Worm (Caenorhabditis elegans): Measurements from ENCODE around the gene unc-33.
A peak's percentile ranks its signal among the peaks of the same experiment; 100 is the strongest.

Gene unc-33

DNA sequence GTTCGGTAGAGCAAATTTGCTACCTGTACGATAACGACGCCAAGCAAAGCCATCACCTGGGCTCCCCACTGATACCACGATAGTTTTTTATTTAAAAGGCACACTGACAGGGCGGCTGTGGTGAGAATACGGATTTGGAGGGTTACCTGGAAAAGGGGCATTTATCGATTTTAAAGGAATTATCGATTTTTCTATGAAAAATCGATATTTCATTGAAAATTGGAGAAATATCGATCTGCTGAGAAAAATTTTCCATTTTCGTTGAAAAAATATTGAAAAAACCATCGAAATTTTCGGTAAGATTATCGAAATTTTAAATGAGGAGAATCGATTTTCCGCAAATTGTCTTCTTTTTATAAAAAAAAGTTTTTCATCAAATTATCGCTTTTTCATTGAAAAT lies 28.4 kb downstream of the unc-33 start:
- TF ChIP-seq hnd-1 (tag; optimal IDR thresholded peaks at IDR 0.05) = no peak
- TF ChIP-seq tbx-11 (GFP tag; IDR thresholded peaks at IDR 0.05) = no peak
- no peak for TF ChIP-seq ceh-36 (tag; optimal IDR thresholded peaks at IDR 0.05)
- no peak for TF ChIP-seq aly-1 (tag; optimal IDR thresholded peaks at IDR 0.05)
- no peak for TF ChIP-seq F13C5.2 (tag; optimal IDR thresholded peaks at IDR 0.05)

DNA sequence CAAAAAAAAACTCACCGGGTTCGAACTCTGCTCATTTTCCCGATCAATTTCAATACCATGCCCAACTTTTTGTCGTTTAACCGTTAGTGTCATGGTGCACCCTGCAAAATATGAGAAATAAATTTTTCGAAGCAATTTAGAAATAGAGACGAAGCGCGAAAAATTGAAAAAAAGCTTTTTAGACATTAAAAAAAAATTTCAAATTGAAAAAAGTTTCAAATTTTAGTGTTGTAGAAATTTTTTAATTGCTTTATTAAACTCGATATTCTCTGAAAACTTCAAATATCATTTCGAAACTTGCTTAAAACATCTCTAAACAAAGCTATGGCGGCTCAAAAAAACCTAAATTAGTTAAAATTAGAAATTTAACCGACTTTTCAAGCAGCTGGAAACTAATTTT lies 30.8 kb downstream of the unc-33 start, which contains the start of gene nstp-6:
Gene nstp-6 (minus strand): TSS at position 101 of the 400 bp plus-strand sequence.
- no peak for TF ChIP-seq hmbx-1 (tag; optimal IDR thresholded peaks at IDR 0.05)
- TF ChIP-seq pes-1 (GFP tag; IDR thresholded peaks at IDR 0.05) = no peak
- no peak for TF ChIP-seq F13C5.2 (tag; optimal IDR thresholded peaks at IDR 0.05)
- TF ChIP-seq flt-1 (GFP tag; IDR thresholded peaks at IDR 0.05) = no peak
- no peak for TF ChIP-seq ceh-36 (tag; optimal IDR thresholded peaks at IDR 0.05)
- no peak for TF ChIP-seq tra-4 (tag; optimal IDR thresholded peaks at IDR 0.05)
- TF ChIP-seq ets-7 (tag; optimal IDR thresholded peaks at IDR 0.05) = no peak
- no peak for TF ChIP-seq aly-1 (tag; optimal IDR thresholded peaks at IDR 0.05)
- no peak for TF ChIP-seq hmg-4 (GFP tag; optimal IDR thresholded peaks at IDR 0.05)
- no peak for TF ChIP-seq tbx-11 (GFP tag; IDR thresholded peaks at IDR 0.05)
- no peak for TF ChIP-seq hnd-1 (tag; optimal IDR thresholded peaks at IDR 0.05)

DNA sequence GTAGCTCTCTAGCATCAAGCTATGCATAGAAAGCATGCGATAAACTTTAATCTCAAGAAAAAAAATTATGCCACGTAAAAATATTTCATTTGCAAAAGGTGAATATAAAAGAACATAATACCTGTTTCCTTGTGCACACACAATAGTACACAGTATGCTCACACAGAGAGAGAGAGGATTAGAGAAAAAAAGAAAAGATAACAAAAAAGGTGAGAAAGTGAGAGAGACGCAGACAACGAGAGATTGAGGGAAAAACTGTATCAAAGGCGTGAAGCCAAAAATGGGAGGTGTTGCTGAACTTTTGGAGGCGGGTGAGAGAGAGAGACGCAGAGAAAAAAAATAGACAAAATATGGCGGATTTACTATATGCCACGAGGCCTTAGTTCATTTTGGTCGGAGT lies 31.6 kb downstream of the unc-33 start:
- TF ChIP-seq aly-1 (tag; optimal IDR thresholded peaks at IDR 0.05) (no peak), hmg-4 (GFP tag; optimal IDR thresholded peaks at IDR 0.05) (no peak), tbx-11 (GFP tag; IDR thresholded peaks at IDR 0.05) (no peak), flt-1 (GFP tag; IDR thresholded peaks at IDR 0.05) (no peak), sea-1 (GFP tag; conservative IDR thresholded peaks at IDR 0.05) (no peak), ceh-13 (GFP tag; optimal IDR thresholded peaks at IDR 0.05) (no peak), pes-1 (GFP tag; IDR thresholded peaks at IDR 0.05) (no peak), F13C5.2 (tag; optimal IDR thresholded peaks at IDR 0.05) (no peak), scrt-1 (GFP tag; IDR thresholded peaks at IDR 0.05) (no peak), hmbx-1 (tag; optimal IDR thresholded peaks at IDR 0.05) (no peak), ets-7 (tag; optimal IDR thresholded peaks at IDR 0.05) (no peak), tra-4 (tag; optimal IDR thresholded peaks at IDR 0.05) (no peak), tbx-37 (GFP tag; conservative IDR thresholded peaks at IDR 0.05) (no peak), hnd-1 (tag; optimal IDR thresholded peaks at IDR 0.05) (no peak), ama-1 (optimal IDR thresholded peaks at IDR 0.05) (no peak), ceh-36 (tag; optimal IDR thresholded peaks at IDR 0.05) (no peak), B0310.2 (tag; optimal IDR thresholded peaks at IDR 0.05) (no peak)

DNA sequence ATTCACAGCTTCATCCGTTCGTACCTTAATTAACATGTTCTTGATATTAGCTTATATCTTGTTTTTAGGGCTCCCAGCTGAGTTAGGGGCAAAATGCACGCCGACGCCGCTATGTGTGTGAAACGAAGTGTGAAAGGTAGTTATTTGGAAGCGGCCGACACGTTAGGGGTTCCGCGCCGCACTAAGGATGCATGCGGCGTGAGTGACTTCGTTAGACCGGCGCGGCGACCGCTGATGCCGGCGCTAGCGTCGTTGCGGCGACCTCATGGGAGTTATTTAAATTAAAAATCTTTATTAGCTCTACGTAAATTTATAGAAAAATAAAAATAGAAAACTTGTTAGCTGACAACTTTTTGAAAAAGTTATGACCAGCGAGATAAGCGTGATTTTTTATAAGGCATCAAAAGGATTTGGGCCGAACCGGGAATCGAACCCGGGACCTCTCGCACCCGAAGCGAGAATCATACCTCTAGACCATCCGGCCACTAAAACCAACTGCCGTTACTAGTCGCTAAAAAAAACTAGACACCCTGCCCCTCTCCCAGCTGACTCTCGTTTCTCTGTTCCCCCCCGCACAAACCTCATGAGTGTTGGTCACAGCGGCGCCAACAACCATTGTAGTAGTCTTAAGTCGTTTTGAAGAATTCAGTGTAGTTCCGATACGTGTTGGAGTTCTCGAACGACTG lies 35.2 kb downstream of the unc-33 start:
- TF ChIP-seq hmg-4 (GFP tag; optimal IDR thresholded peaks at IDR 0.05) = peak; percentile 83
- TF ChIP-seq pes-1 (GFP tag; IDR thresholded peaks at IDR 0.05) = peak; percentile 88
- peak; percentile 43 for TF ChIP-seq hnd-1 (tag; optimal IDR thresholded peaks at IDR 0.05)
- TF ChIP-seq tbx-37 (GFP tag; conservative IDR thresholded peaks at IDR 0.05) = peak; percentile 66; the same call in 1 of the 2 replicates
- peak; percentile 83 for TF ChIP-seq flt-1 (GFP tag; IDR thresholded peaks at IDR 0.05)
- peak; percentile 10 for TF ChIP-seq ceh-13 (GFP tag; optimal IDR thresholded peaks at IDR 0.05)
- TF ChIP-seq aly-1 (tag; optimal IDR thresholded peaks at IDR 0.05) = peak; percentile 71
- peak; percentile 28 for TF ChIP-seq hmbx-1 (tag; optimal IDR thresholded peaks at IDR 0.05)
- peak; percentile 68 for TF ChIP-seq ceh-36 (tag; optimal IDR thresholded peaks at IDR 0.05)
- peak; percentile 12 for TF ChIP-seq F13C5.2 (tag; optimal IDR thresholded peaks at IDR 0.05)
- peak; percentile 68 for TF ChIP-seq tra-4 (tag; optimal IDR thresholded peaks at IDR 0.05)
- no peak for TF ChIP-seq ama-1 (optimal IDR thresholded peaks at IDR 0.05)
- peak; percentile 63 for TF ChIP-seq B0310.2 (tag; optimal IDR thresholded peaks at IDR 0.05)
- peak; percentile 76 for TF ChIP-seq sea-1 (GFP tag; conservative IDR thresholded peaks at IDR 0.05)
- peak; percentile 80 for TF ChIP-seq scrt-1 (GFP tag; IDR thresholded peaks at IDR 0.05)
- TF ChIP-seq ets-7 (tag; optimal IDR thresholded peaks at IDR 0.05) = no peak
- peak; percentile 69 for TF ChIP-seq tbx-11 (GFP tag; IDR thresholded peaks at IDR 0.05)

DNA sequence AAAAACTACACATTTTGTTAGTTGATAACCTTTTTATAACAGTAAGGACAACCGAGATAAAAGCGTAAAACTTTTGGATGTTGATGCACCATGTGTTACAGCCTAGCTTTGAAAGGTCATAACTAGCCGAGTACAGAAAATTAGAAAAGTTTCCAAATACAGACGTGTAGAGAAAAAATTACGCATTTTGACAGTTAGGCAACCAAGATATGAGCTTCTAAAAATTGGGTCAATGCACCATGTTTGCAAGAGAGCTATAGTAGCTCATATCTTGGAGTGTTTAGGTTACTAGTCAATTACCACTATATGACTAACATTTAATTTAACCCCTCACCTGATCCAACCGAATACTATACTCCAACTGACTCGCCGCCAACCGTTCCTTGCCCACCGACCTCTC lies 36.2 kb downstream of the unc-33 start:
- TF ChIP-seq hmg-4 (GFP tag; optimal IDR thresholded peaks at IDR 0.05) (no peak), aly-1 (tag; optimal IDR thresholded peaks at IDR 0.05) (no peak), scrt-1 (GFP tag; IDR thresholded peaks at IDR 0.05) (no peak), tbx-11 (GFP tag; IDR thresholded peaks at IDR 0.05) (no peak), F13C5.2 (tag; optimal IDR thresholded peaks at IDR 0.05) (no peak), flt-1 (GFP tag; IDR thresholded peaks at IDR 0.05) (no peak), pes-1 (GFP tag; IDR thresholded peaks at IDR 0.05) (no peak), B0310.2 (tag; optimal IDR thresholded peaks at IDR 0.05) (no peak), tbx-37 (GFP tag; conservative IDR thresholded peaks at IDR 0.05) (no peak), ceh-13 (GFP tag; optimal IDR thresholded peaks at IDR 0.05) (no peak), hmbx-1 (tag; optimal IDR thresholded peaks at IDR 0.05) (no peak), tra-4 (tag; optimal IDR thresholded peaks at IDR 0.05) (no peak), ceh-36 (tag; optimal IDR thresholded peaks at IDR 0.05) (no peak), sea-1 (GFP tag; conservative IDR thresholded peaks at IDR 0.05) (no peak), ama-1 (optimal IDR thresholded peaks at IDR 0.05) (no peak), hnd-1 (tag; optimal IDR thresholded peaks at IDR 0.05) (no peak), ets-7 (tag; optimal IDR thresholded peaks at IDR 0.05) (no peak)

DNA sequence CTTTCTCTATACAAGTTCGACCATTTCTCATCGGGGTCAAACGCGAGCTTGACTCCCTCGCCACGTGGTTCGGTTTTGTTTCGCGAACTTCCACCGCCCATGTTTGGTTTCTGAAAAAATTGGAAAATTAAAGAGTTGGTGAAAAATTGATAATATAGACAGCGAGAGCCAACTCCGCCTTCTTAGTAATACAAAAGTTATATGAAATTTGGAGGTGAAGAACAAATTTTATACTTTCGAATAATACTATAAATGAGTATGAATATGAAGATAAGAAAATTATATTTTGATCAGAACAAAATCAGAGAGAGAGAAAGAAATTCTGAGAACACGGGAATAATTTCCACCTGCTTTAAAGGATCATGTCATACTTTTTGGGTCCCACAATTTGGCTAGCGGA lies 40.6 kb downstream of the unc-33 start, which contains the start of gene osm-9:
Gene osm-9 (minus strand): TSS at position 101 of the 400 bp plus-strand sequence.
- TF ChIP-seq F13C5.2 (tag; optimal IDR thresholded peaks at IDR 0.05) (no peak), scrt-1 (GFP tag; IDR thresholded peaks at IDR 0.05) (no peak), ama-1 (optimal IDR thresholded peaks at IDR 0.05) (no peak)

DNA sequence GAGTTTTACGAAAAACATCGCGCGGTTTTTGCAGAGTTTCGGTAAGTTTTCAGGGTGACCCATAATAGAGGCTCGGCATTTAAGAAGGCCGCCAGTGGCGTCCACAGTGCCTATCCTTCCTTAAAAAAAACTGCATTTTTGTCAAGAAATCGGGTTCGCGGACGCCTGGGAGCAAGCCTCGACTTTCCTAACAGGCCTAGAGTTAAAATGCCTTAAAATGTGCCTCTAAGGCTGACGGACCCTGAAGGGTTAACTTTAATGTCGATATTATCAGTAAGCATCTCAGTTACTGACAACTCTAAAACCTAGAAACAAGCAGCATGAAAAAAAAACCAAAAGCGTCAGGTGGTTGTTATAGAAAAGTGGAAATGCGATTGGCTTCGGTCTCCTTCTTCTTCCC lies 42.5 kb downstream of the unc-33 start:
- TF ChIP-seq flt-1 (GFP tag; IDR thresholded peaks at IDR 0.05) (no peak), B0310.2 (tag; optimal IDR thresholded peaks at IDR 0.05) (no peak), aly-1 (tag; optimal IDR thresholded peaks at IDR 0.05) (no peak), ama-1 (optimal IDR thresholded peaks at IDR 0.05) (no peak), scrt-1 (GFP tag; IDR thresholded peaks at IDR 0.05) (no peak), hnd-1 (tag; optimal IDR thresholded peaks at IDR 0.05) (no peak), ceh-13 (GFP tag; optimal IDR thresholded peaks at IDR 0.05) (no peak), hmg-4 (GFP tag; optimal IDR thresholded peaks at IDR 0.05) (no peak), tra-4 (tag; optimal IDR thresholded peaks at IDR 0.05) (no peak), sea-1 (GFP tag; conservative IDR thresholded peaks at IDR 0.05) (no peak), tbx-37 (GFP tag; conservative IDR thresholded peaks at IDR 0.05) (no peak), pes-1 (GFP tag; IDR thresholded peaks at IDR 0.05) (no peak), F13C5.2 (tag; optimal IDR thresholded peaks at IDR 0.05) (no peak), tbx-11 (GFP tag; IDR thresholded peaks at IDR 0.05) (no peak), hmbx-1 (tag; optimal IDR thresholded peaks at IDR 0.05) (no peak)
